Worm (Caenorhabditis elegans): Measurements from ENCODE around the gene try-9.

Gene try-9

DNA sequence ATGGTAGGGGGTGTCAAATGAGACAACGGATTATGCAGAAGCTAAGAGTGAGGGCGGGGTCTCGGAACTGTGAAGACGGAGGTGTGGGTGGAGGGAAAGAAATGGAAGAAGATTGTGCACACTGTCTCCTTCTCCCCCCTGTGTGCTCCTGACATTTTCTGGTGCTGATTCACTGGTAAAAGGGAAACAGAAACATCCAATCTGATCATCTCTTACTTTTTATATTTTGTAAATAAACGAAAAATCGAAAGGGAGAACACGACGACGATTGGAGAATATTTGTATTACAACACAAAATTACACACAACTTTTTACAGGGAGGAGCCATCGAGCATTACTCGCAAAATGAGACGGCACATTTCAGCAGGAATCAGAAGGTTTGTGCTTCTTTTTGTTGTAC lies 15.3 kb downstream of the try-9 start, which contains the start of gene fkh-6:
TSS of gene fkh-6 (minus strand) at position 101 of the 400 bp plus-strand sequence.
- TF ChIP-seq ceh-79 (tag; optimal IDR thresholded peaks at IDR 0.05) (no peak), rpc-1 (optimal IDR thresholded peaks at IDR 0.05) (no peak), rpc-1 (tag; optimal IDR thresholded peaks at IDR 0.05) (no peak), zfh-2 (GFP tag; conservative IDR thresholded peaks at IDR 0.05) (peak; percentile 66), efl-1 (GFP tag; optimal IDR thresholded peaks at IDR 0.05) (no peak)

DNA sequence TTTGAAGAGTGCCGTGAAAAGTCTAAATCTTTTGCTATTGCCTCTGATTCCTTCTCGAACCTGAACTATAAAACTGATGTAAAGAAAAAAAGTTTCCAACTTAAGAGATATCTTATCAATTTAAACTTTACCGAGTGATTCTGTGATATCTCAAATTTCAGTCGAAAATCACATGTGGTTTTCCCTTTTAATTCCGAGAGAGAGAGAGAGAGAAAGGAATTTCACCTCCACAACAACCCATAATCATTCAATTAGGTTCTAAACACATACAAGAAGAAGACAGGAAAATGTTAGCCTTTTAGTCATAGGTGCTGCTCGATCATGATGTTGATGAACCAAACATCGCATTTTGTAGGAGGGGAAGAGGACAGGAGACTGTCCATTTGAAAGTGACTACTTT lies 23.0 kb downstream of the try-9 start:
- no peak for TF ChIP-seq ama-1 (optimal IDR thresholded peaks at IDR 0.05)
- no peak for TF ChIP-seq ama-1 (GFP tag; optimal IDR thresholded peaks at IDR 0.05)
- TF ChIP-seq ztf-3 (GFP tag; optimal IDR thresholded peaks at IDR 0.05), result no peak
- no peak for TF ChIP-seq F33H1.4 (GFP tag; IDR thresholded peaks at IDR 0.05)
- no peak for TF ChIP-seq gei-17 (GFP tag; optimal IDR thresholded peaks at IDR 0.05)
- no peak for TF ChIP-seq F10E7.11 (tag; optimal IDR thresholded peaks at IDR 0.05)

DNA sequence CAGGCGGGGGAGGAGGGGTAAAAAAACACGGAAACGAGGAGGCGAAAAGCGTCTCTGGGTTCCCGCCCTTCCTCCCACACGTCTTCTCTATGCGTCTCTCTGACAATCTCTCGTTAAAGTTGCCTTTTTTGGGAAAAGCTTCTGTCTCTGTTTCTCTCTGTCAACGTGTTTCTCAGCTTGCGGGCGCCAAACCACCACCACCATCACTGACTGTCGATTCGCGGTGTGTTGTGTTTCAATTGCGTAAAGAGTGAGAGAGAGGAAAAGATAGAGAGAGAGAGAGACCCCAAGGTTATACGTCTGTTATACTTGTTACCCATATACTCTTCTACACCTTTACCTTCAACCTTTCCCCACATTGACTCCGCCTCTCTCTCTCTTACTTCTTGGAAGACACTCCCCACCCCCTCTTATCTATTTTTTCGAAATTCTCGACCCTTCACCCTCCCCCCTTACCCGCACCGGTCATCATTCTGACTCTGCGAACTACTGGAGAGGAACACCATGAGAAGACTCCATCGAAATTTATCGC lies 24.6 kb downstream of the try-9 start, which contains the start of gene mlt-7:
TSS of gene mlt-7 (plus strand) at position 482 of the 532 bp plus-strand sequence.
- TF ChIP-seq dpff-1 (tag; optimal IDR thresholded peaks at IDR 0.05) (no peak), lin-26 (GFP tag; IDR thresholded peaks at IDR 0.05) (0 out of 2 replicates have a peak, but pooled peaks have one; percentile 38)

DNA sequence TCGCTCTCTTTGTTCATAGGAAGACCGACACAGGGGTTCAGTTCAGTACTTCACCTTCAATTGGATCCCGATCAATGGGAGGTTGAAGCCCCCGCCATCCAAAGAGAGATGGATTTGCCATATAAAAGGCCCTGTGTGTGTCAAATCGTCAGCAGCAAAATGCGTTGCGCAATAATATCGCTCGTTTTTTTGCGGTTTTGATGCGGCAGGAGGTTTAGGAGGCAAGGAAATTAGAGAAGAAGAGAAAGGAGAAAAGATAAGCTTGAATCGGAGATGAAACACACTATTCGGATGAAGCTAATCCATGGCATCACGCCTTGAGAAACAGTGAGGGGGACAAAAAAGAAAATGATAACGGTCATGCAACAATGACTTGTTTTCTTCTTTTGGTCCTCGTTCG lies 26.4 kb downstream of the try-9 start:
- TF ChIP-seq tlf-1 (GFP tag; optimal IDR thresholded peaks at IDR 0.05) (no peak), ceh-27 (GFP tag; optimal IDR thresholded peaks at IDR 0.05) (no peak), F37B4.10 (GFP tag; IDR thresholded peaks at IDR 0.05) (no peak), B0035.1 (tag; optimal IDR thresholded peaks at IDR 0.05) (no peak), egrh-3 (GFP tag; IDR thresholded peaks at IDR 0.05) (no peak), madf-6 (GFP tag; IDR thresholded peaks at IDR 0.05) (no peak), athp-1 (tag; optimal IDR thresholded peaks at IDR 0.05) (no peak), sdz-38 (tag; optimal IDR thresholded peaks at IDR 0.05) (no peak), attf-6 (GFP tag; IDR thresholded peaks at IDR 0.05) (no peak), lin-35 (GFP tag; optimal IDR thresholded peaks at IDR 0.05) (no peak), efl-1 (GFP tag; optimal IDR thresholded peaks at IDR 0.05) (no peak), lir-1 (GFP tag; conservative IDR thresholded peaks at IDR 0.05) (no peak), ceh-91 (GFP tag; IDR thresholded peaks at IDR 0.05) (no peak), snpc-3.4 (tag; optimal IDR thresholded peaks at IDR 0.05) (no peak), lsy-27 (tag; optimal IDR thresholded peaks at IDR 0.05; ENCODE audit: borderline replicate concordance, insufficient read depth) (no peak), Y95B8A.8 (GFP tag; IDR thresholded peaks at IDR 0.05) (no peak), D2030.7 (GFP tag; IDR thresholded peaks at IDR 0.05) (no peak), Y53G8AR.9 (GFP tag; conservative IDR thresholded peaks at IDR 0.05) (no peak), unc-62 (GFP tag; optimal IDR thresholded peaks at IDR 0.05) (no peak), unc-130 (GFP tag; optimal IDR thresholded peaks at IDR 0.05) (no peak)

DNA sequence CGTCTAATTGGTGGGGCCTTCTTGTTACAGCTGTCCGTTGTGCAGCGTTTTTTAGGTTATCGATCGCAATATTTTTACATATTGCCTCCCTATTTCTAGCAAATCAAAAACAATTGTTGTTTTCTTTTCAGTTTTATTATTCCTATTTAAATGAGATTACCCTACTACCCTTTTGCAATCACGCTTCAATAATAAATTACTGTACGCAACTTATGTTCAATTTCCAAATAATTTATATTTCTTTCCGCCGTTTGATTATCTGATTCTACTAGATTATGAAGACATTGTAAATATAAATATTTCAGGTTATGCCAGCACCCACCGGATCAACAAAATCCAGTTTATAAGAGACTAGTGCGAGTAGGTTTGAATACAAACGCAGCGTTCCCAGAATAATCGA lies 37.3 kb downstream of the try-9 start, which contains the start of gene ZK430.5:
TSS of gene ZK430.5 (plus strand) at position 301 of the 400 bp plus-strand sequence.
- TF ChIP-seq Y67H2A.10 (GFP tag; conservative IDR thresholded peaks at IDR 0.05) (no peak), madf-3 (GFP tag; IDR thresholded peaks at IDR 0.05) (no peak), ztf-25 (GFP tag; IDR thresholded peaks at IDR 0.05) (no peak), egl-44 (GFP tag; IDR thresholded peaks at IDR 0.05) (no peak), ceh-91 (GFP tag; IDR thresholded peaks at IDR 0.05) (no peak), lin-35 (GFP tag; optimal IDR thresholded peaks at IDR 0.05) (no peak), dpl-1 (GFP tag; optimal IDR thresholded peaks at IDR 0.05) (no peak), attf-3 (GFP tag; conservative IDR thresholded peaks at IDR 0.05) (no peak), unc-130 (GFP tag; optimal IDR thresholded peaks at IDR 0.05) (no peak), F55B11.4 (tag; optimal IDR thresholded peaks at IDR 0.05; ENCODE audit: borderline replicate concordance, insufficient read depth) (no peak), snpc-1.1 (tag; optimal IDR thresholded peaks at IDR 0.05; ENCODE audit: insufficient read depth) (no peak), fkh-3 (tag; optimal IDR thresholded peaks at IDR 0.05) (no peak), sea-2 (GFP tag; IDR thresholded peaks at IDR 0.05) (no peak), him-1 (tag; optimal IDR thresholded peaks at IDR 0.05) (no peak), nhr-90 (tag; optimal IDR thresholded peaks at IDR 0.05) (no peak), zfh-2 (GFP tag; conservative IDR thresholded peaks at IDR 0.05) (no peak)

Measured in whole organism, young adult.